Fruit fly (Drosophila melanogaster) whole organism, pupa: ENCODE results near the gene CG17819.
A peak's percentile ranks its signal among the peaks of the same experiment; 100 is the strongest.

Experiments used
- CG10348 ChIP-seq: fragments of 200-800 bp; sonication (Bioruptor generic); IDR thresholded peaks from 2 replicates; pipeline ENCODE4 v1.3.6; 2022; ENCODE audit warnings: missing biosample characterization, missing genetic modification characterization
- CG12605 ChIP-seq: fragments of 200-800 bp; sonication (Bioruptor generic); IDR thresholded peaks from 2 replicates; pipeline ENCODE4 v1.3.6; 2022; ENCODE audit warnings: missing biosample characterization, missing genetic modification characterization
- CG13204 ChIP-seq: fragments of 200-800 bp; sonication (Bioruptor generic); optimal IDR thresholded peaks from 2 replicates; lab custom pipeline; 2018; ENCODE audit warnings: missing biosample characterization, mild to moderate bottlenecking, missing genetic modification characterization, moderate library complexity
- CG14655 ChIP-seq: fragments of 200-800 bp; sonication (Bioruptor generic); optimal IDR thresholded peaks from 3 replicates; lab custom pipeline; 2017; ENCODE audit warnings: mild to moderate bottlenecking, missing biosample characterization, missing genetic modification reagents, missing genetic modification characterization
- CG15710 ChIP-seq: fragments of 200-800 bp; sonication (Bioruptor generic); optimal IDR thresholded peaks from 2 replicates; lab custom pipeline; 2018; ENCODE audit warnings: missing biosample characterization, mild to moderate bottlenecking, missing genetic modification characterization, moderate library complexity
- CG17806 ChIP-seq: fragments of 200-800 bp; sonication (Bioruptor generic); optimal IDR thresholded peaks from 2 replicates; lab custom pipeline; 2018; ENCODE audit warnings: missing biosample characterization, mild to moderate bottlenecking, missing genetic modification characterization, moderate library complexity
- CG32121 ChIP-seq: fragments of 200-800 bp; sonication (Bioruptor generic); IDR thresholded peaks from 2 replicates; pipeline ENCODE4 v1.3.6; 2022; ENCODE audit warnings: missing biosample characterization, missing genetic modification characterization
- CG34367 ChIP-seq: fragments of 200-800 bp; sonication (Bioruptor generic); optimal IDR thresholded peaks from 2 replicates; lab custom pipeline; 2018; ENCODE audit warnings: missing biosample characterization, mild to moderate bottlenecking, missing genetic modification characterization
- CG4496 ChIP-seq: fragments of 200-800 bp; sonication (Bioruptor generic); IDR thresholded peaks from 3 replicates; pipeline ENCODE4 v1.3.6; 2022; ENCODE audit warnings: missing biosample characterization, missing genetic modification characterization
- CG8159 ChIP-seq: fragments of 200-800 bp; sonication (Bioruptor generic); optimal IDR thresholded peaks from 3 replicates; lab custom pipeline; 2018; ENCODE audit warnings: missing biosample characterization, mild to moderate bottlenecking, missing genetic modification characterization, moderate library complexity
- CG8301 ChIP-seq: fragments of 200-800 bp; sonication (Bioruptor generic); optimal IDR thresholded peaks from 2 replicates; lab custom pipeline; 2018; ENCODE audit warnings: missing biosample characterization, mild to moderate bottlenecking, missing genetic modification characterization
- CG9948 ChIP-seq: fragments of 200-800 bp; sonication (Bioruptor generic); optimal IDR thresholded peaks from 2 replicates; lab custom pipeline; 2018; ENCODE audit warnings: missing biosample characterization, mild to moderate bottlenecking, missing genetic modification characterization, moderate library complexity
- D1 ChIP-seq: fragments of 200-800 bp; sonication (Bioruptor generic); optimal IDR thresholded peaks from 2 replicates; lab custom pipeline; 2018; ENCODE audit warnings: missing biosample characterization, mild to moderate bottlenecking, missing genetic modification characterization, moderate library complexity
- EcR ChIP-seq: fragments of 200-800 bp; sonication (Bioruptor generic); optimal IDR thresholded peaks from 3 replicates; lab custom pipeline; 2019; ENCODE audit warnings: missing biosample characterization, missing genetic modification characterization, mild to moderate bottlenecking, moderate library complexity, missing genetic modification reagents
- Ets98B ChIP-seq: fragments of 200-800 bp; sonication (Bioruptor generic); IDR thresholded peaks from 2 replicates; pipeline ENCODE4 v1.3.6; 2022; ENCODE audit warnings: missing biosample characterization, missing genetic modification characterization
- Pif1A ChIP-seq: fragments of 200-800 bp; sonication (Bioruptor generic); optimal IDR thresholded peaks from 3 replicates; lab custom pipeline; 2016; ENCODE audit warnings: missing biosample characterization, missing genetic modification characterization
- Pif1B ChIP-seq: fragments of 200-800 bp; sonication (Bioruptor generic); optimal IDR thresholded peaks from 3 replicates; lab custom pipeline; 2016; ENCODE audit warnings: missing biosample characterization, missing genetic modification characterization
- Snoo ChIP-seq: fragments of 200-800 bp; sonication (Bioruptor generic); optimal IDR thresholded peaks from 3 replicates; lab custom pipeline; 2017; ENCODE audit warnings: missing biosample characterization, mild to moderate bottlenecking, missing genetic modification characterization, inconsistent platforms
- fd96Ca ChIP-seq: fragments of 200-800 bp; sonication (Bioruptor generic); IDR thresholded peaks from 3 replicates; pipeline ENCODE4 v1.3.6; 2022; ENCODE audit warnings: missing biosample characterization, missing genetic modification characterization
- gl ChIP-seq: fragments of 200-800 bp; sonication (Bioruptor generic); optimal IDR thresholded peaks from 2 replicates; lab custom pipeline; 2018; ENCODE audit warnings: missing biosample characterization, mild to moderate bottlenecking, missing genetic modification characterization
- rn ChIP-seq: fragments of 200-800 bp; sonication (Bioruptor generic); IDR thresholded peaks from 2 replicates; pipeline ENCODE4 v1.3.6; 2022; ENCODE audit warnings: missing biosample characterization, missing genetic modification characterization

CG17819 gene

dm6 chr3R:21856098-21856872, 29.1 kb downstream of the CG17819 start, which contains the start of gene glec:
TSS of gene glec (minus strand) at chr3R:21856266.
- TF ChIP-seq CG4496 (peak; percentile 55), Pif1B (GFP tag; lab: Kevin White, UChicago) (peak; percentile 34), CG10348 (GFP tag; lab: Robert Waterston, UW) (no peak), CG15710 (tag; lab: Kevin White, UChicago) (peak; percentile 41), CG17806 (tag; lab: Kevin White, UChicago) (peak; percentile 9), CG14655 (GFP tag; lab: Kevin White, UChicago) (peak; percentile 7), gl (tag; lab: Kevin White, UChicago) (peak; percentile 39), CG13204 (peak; percentile 21), fd96Ca (GFP tag; lab: Robert Waterston, UW) (peak; percentile 59; the same call in 2 of the 3 replicates), EcR (GFP tag; lab: Kevin White, UChicago) (peak; percentile 58), Snoo (peak; percentile 35), Pif1A (GFP tag; lab: Kevin White, UChicago) (peak; percentile 58), Ets98B (GFP tag; lab: Robert Waterston, UW) (no peak; the same call in none of the 2 replicates), D1 (no peak), CG9948 (peak; percentile 11), CG12605 (peak; percentile 70)
- TF ChIP-seq, all 21 proteins: peak for 13

- TF ChIP-seq fd96Ca (GFP tag; lab: Robert Waterston, UW): peak; percentile 63; the same call in 2 of the 3 replicates
- no peak for TF ChIP-seq Pif1A (GFP tag; lab: Kevin White, UChicago)
- no peak for TF ChIP-seq rn (GFP tag; lab: Robert Waterston, UW)
These were observed 29.9 kb downstream of the CG17819 start for dm6 chr3R:21855469-21855826.

DNA sequence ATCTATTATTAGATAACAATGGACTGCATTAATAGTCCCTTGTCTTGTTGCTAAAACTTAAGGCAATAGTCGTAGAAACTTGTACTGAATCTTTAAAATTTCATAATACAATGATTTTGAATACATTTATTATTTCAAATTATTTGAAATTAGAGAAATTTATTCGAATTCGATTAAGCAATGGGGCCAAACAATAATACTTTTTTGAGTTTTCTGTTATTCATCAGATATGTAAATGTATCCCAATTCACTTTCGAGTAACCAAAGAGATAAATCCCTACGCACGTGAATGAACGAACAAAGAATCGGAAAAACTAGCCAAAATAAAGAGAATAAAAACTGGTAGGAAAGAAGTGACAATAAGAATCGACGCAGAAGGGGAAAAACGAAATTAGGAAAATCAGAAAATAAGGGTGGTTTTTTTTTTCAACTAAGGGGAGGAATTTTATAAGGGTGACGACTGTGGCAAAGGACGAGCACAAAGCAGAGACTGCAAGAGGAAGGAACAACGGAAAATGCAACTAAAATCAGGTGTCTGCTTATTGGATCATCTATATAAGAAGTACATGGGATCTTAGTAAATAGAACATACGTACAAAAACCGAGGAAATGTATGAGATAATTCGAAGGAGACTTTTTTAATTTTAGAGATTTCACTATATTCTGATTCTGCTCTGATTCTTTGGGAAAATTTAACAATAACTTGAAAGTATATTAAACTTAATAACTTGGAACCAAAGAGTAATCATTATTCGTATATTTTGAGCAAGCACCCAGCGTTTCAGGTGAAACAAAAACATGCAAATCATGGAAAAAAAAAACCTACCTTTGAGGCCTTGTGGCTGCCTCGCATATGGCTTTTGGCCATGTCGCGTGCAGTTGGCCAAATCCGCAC, 30.5 kb downstream of the CG17819 start:
- no peak for TF ChIP-seq EcR (GFP tag; lab: Kevin White, UChicago)
- TF ChIP-seq CG8301: no peak
- no peak for TF ChIP-seq Ets98B (GFP tag; lab: Robert Waterston, UW)
- TF ChIP-seq D1: no peak
- no peak for TF ChIP-seq Pif1A (GFP tag; lab: Kevin White, UChicago)
- no peak for TF ChIP-seq CG8159 (tag; lab: Kevin White, UChicago)

DNA sequence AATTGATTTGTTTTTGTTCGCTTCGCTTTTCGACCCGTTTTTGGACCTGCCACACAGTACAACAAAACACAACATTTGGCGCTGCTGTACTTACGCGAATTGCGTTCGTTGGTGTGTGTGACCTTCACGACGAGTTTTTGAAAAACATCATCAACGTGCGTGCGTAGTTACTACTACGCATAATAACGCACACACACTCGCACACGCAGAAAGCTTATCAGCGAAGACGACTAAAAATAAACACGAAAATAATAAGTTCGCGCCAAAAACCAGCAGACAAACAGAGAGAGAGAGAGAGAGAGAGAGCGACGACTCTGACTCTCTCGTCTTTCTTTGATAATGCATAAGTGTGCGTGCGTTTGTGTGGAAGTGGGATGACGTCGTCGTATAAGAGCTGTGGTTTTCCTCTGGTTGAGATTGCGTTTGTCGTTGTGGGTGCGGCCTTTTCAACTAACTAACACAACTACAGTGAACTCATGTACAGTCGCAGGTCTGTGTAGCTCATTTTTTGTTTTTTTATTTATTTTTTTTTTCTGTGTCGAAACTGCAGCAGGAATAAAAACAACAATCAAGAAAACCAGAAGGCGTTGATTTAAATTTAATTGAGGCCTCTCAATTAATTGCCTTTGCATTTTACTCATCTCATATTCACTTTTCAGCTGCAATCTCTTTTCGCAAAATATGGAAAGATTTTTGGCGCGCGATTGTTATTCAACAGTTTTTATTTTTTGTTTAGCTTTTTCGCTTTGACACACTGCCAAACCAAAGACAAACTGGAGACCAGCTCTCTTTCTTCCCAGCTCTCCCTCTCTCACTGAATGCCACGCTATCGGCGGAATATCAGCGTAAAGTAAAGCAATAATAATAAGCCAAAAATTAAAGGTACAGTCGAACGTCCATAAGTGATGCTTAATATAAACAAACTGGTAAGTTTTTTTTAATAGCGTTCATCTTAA, 31.5 kb downstream of the CG17819 start:
- TF ChIP-seq CG8159 (tag; lab: Kevin White, UChicago): peak; percentile 61
- TF ChIP-seq CG4496: peak; percentile 39; the same call in 2 of the 3 replicates
- peak; percentile 68; the same call in 1 of the 2 replicates for TF ChIP-seq Ets98B (GFP tag; lab: Robert Waterston, UW)
- TF ChIP-seq CG8301: no peak
- TF ChIP-seq CG9948: peak; percentile 36
- TF ChIP-seq Pif1B (GFP tag; lab: Kevin White, UChicago): peak; percentile 78
- TF ChIP-seq Pif1A (GFP tag; lab: Kevin White, UChicago): peak; percentile 66
- TF ChIP-seq CG34367: peak; percentile 1
- peak; percentile 52; the same call in 2 of the 3 replicates for TF ChIP-seq fd96Ca (GFP tag; lab: Robert Waterston, UW)
- TF ChIP-seq CG13204: peak; percentile 25
- TF ChIP-seq rn (GFP tag; lab: Robert Waterston, UW): 0 out of 2 replicates have a peak, but pooled peaks have one; percentile 28
- TF ChIP-seq CG17806 (tag; lab: Kevin White, UChicago): no peak
- TF ChIP-seq Snoo: peak; percentile 42
- TF ChIP-seq D1: no peak
- TF ChIP-seq CG14655 (GFP tag; lab: Kevin White, UChicago): peak; percentile 27
- TF ChIP-seq CG32121 (GFP tag; lab: Robert Waterston, UW): peak; percentile 67; the same call in 1 of the 2 replicates
- TF ChIP-seq CG10348 (GFP tag; lab: Robert Waterston, UW): no peak
- TF ChIP-seq EcR (GFP tag; lab: Kevin White, UChicago): peak; percentile 88
- TF ChIP-seq gl (tag; lab: Kevin White, UChicago): no peak
- TF ChIP-seq CG15710 (tag; lab: Kevin White, UChicago): peak; percentile 50
- TF ChIP-seq CG12605: peak; percentile 66
